Fruit fly (Drosophila melanogaster) whole organism, adult: ENCODE results near the gene Cyp12a4.

Experiments
- CG14711 ChIP-seq: fragments of 200-800 bp; sonication (Bioruptor generic); optimal IDR thresholded peaks from 2 replicates; lab custom pipeline; 2018; ENCODE audit warnings: missing biosample characterization, mild to moderate bottlenecking, missing genetic modification characterization, moderate library complexity
- Clk ChIP-seq: fragments of 200-800 bp; sonication (Bioruptor generic); optimal IDR thresholded peaks from 2 replicates; lab custom pipeline; 2017; ENCODE audit warnings: missing biosample characterization, missing genetic modification characterization
- Hr96 ChIP-seq: fragments of 200-800 bp; sonication (Bioruptor generic); optimal IDR thresholded peaks from 2 replicates; lab custom pipeline; 2016; ENCODE audit warnings: missing biosample characterization, missing genetic modification characterization
- cnc ChIP-seq, 2 experiments: fragments of >200 bp; optimal IDR thresholded peaks; 2 replicates each; lab custom pipeline; 2017
- tj ChIP-seq: fragments of 200-800 bp; sonication (Bioruptor generic); optimal IDR thresholded peaks from 3 replicates; lab custom pipeline; 2017; ENCODE audit warnings: missing biosample characterization, mild to moderate bottlenecking, missing genetic modification characterization, moderate library complexity

DNA sequence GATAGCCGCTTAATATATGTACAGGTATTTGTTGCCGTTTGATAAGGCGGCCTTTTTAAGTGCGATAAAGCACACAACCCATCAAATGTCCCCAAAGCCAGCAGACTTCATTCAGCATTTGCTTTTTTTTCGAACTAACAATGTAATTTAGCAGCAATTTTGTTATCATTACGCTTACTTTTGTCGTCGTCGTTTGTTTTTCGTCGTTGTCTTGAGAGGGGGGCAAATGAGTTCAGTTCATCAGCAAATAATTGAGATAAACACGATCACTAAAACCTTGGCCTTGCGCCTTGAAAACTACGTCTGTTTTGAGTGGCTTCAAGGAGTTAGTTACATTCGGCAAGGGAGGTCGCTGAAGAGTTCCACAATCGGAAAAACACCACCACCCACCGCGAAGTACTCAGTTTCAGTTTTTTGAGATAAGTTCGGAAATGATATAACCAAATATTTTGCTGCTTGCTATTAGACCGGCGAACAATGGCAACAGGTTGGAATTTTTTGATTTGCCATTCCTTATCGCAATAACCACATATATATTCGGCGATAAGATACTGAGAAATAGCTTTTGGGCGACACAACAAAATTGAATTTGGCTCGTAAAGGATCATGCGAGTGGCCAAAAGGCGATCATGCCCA, 45.9 kb upstream of the Cyp12a4 start:
- TF ChIP-seq cnc (optimal IDR thresholded peaks at IDR 0.05; lab: Kevin White, UChicago) (no peak), Clk (GFP tag; lab: Kevin White, UChicago) (no peak), tj (GFP tag; lab: Kevin White, UChicago) (no peak), CG14711 (no peak), Hr96 (GFP tag; lab: Kevin White, UChicago) (no peak)
